Worm (Caenorhabditis elegans) whole organism, L2 larva: ENCODE results near the gene C30G7.3.

Experiments
- gmeb-1 ChIP-seq: fragments of 150-350 bp; optimal IDR thresholded peaks from 2 replicates; lab custom pipeline; 2014; ENCODE audit warnings: missing biosample characterization, missing genetic modification characterization
- lin-39 ChIP-seq: fragments of 150-350 bp; optimal IDR thresholded peaks from 2 replicates; lab custom pipeline; 2014; ENCODE audit warnings: missing biosample characterization, missing genetic modification reagents, missing genetic modification characterization
- nhr-10 ChIP-seq: sonication (generic microtip); optimal IDR thresholded peaks from 2 replicates; lab custom pipeline; 2017; ENCODE audit warnings: missing biosample characterization, missing genetic modification characterization
- sem-4 ChIP-seq: fragments of 150-350 bp; optimal IDR thresholded peaks from 2 replicates; lab custom pipeline; 2014; ENCODE audit warnings: missing biosample characterization, missing genetic modification reagents, missing genetic modification characterization
- unc-39 ChIP-seq: fragments of 150-350 bp; optimal IDR thresholded peaks from 2 replicates; lab custom pipeline; 2014; ENCODE audit warnings: missing biosample characterization, missing genetic modification characterization

- TF ChIP-seq lin-39 (tag; lab: Kevin White, UChicago) (no peak), nhr-10 (tag; lab: Kevin White, UChicago) (no peak), gmeb-1 (tag; lab: Kevin White, UChicago) (no peak), unc-39 (no peak), sem-4 (no peak)
Measured at ce11 chrV:14907445-14907844, 38.1 kb downstream of the C30G7.3 start.
